Worm (Caenorhabditis elegans) whole organism, young adult: Measurements from ENCODE around the gene twk-3.

Experiments used
- F49E8.2 ChIP-seq: sonication (generic microtip); optimal IDR thresholded peaks from 3 replicates; lab custom pipeline; 2017; ENCODE audit warnings: missing genetic modification characterization, mild to moderate bottlenecking, missing compliant biosample characterization, antibody characterized with exemption, moderate library complexity; ENCODE audit not compliant: insufficient read depth
- Y67H2A.10 ChIP-seq: fragments of 200-800 bp; sonication (Bioruptor generic); conservative IDR thresholded peaks from 2 replicates; pipeline ENCODE4 v1.3.6; 2022; ENCODE audit warnings: missing genetic modification reagents, missing genetic modification characterization, missing compliant biosample characterization
- ama-1 ChIP-seq, 3 experiments: fragments of 150-350 bp in 1 of 3; sonication (generic microtip) in 2 of 3; optimal IDR thresholded peaks; 2 replicates each; lab custom pipeline; 2014 to 2018; ENCODE audit warnings: missing biosample characterization in 2 of 3, missing genetic modification characterization in 2 of 3, missing genetic modification reagents in 2 of 3
- ceh-58 ChIP-seq: fragments of 200-800 bp; sonication (Bioruptor generic); IDR thresholded peaks from 2 replicates; pipeline ENCODE4 v1.3.6; 2022; ENCODE audit warnings: missing genetic modification characterization, missing compliant biosample characterization
- pha-4 ChIP-seq: fragments of 150-350 bp; sonication (generic microtip); optimal IDR thresholded peaks from 2 replicates; lab custom pipeline; 2014; ENCODE audit warnings: missing biosample characterization, missing genetic modification reagents, missing genetic modification characterization

DNA sequence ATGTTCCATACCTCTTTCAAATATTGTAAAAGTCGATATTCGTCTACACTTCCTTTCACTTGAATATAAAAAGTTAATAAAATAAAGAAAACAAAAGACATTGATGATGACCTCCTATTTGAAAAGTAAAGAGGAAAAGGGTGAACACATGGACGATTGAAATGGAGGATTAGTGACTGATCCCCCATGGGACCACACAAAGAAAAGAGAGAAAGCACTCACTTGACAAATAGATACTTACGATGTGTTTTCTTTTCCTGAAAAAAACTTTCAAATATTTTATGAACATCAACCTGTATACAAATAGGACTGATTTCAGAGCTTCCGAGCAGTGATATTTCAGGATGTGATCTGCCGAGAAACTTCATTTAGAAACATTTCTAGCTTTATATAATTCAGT lies 35.5 kb downstream of the twk-3 start, which contains the start of gene acr-14:
- TF ChIP-seq Y67H2A.10 (no peak), ama-1 (optimal IDR thresholded peaks at IDR 0.05; lab: Kevin White, UChicago) (no peak), ama-1 (GFP tag; optimal IDR thresholded peaks at IDR 0.05; lab: Kevin White, UChicago) (no peak), pha-4 (tag; lab: Kevin White, UChicago) (no peak), F49E8.2 (no peak), ceh-58 (GFP tag; lab: Robert Waterston, UW) (no peak)
